Fruit fly (Drosophila melanogaster): ENCODE measurements around the gene CG43231.

DNA sequence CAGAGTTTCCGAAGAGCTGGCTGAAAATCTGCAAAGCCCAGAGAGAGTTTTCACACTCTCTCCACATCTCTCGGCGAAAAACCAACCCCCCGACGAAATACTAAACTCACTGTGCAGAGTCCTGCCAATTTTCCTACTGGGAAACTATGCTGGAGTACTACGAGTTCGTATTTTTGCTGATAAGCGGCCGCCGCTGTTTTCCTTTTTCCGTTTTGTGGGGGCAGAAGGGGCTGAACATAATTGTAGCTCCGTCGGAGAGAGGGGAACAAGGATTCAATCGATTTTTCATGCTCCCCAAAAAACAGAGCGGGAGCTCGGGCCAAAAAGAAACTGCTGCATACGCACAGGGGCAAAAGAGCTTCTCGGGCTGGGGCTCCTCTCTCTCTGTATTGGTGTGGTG, 46.7 kb downstream of the CG43231 start:
- TF ChIP-seq CG8478 (optimal IDR thresholded peaks at IDR 0.05) (no peak), CTCF (optimal IDR thresholded peaks at IDR 0.05) (no peak)
